Worm (Caenorhabditis elegans): ENCODE data around the gene F48E8.2.

F48E8.2 gene

DNA sequence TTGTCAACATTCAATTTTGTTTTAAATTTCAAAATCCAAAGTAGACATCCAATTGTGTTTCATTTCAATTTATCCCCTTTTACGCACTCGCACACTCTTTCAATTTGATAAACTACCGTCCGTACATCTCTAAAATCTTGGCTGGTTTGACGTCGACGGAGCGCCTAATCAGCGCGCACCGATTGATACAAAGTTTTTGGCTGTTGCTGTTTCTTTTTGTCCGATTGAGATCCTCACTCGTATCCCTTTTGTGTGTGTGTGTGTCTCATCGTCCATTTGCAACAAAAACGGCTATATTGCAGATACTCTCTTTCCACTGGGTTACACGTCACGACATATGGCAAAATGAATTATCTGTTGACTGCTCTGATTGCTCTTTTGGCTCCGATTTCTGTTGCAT lies 10.0 kb downstream of the F48E8.2 start, which contains the start of gene lon-1:
lon-1 (plus strand) TSS at position 301 of the 400 bp plus-strand sequence.
- TF ChIP-seq C38D4.7 (GFP tag; optimal IDR thresholded peaks at IDR 0.05) (no peak), elt-2 (tag; optimal IDR thresholded peaks at IDR 0.05) (no peak), hlh-15 (tag; optimal IDR thresholded peaks at IDR 0.05) (no peak), tbx-2 (tag; optimal IDR thresholded peaks at IDR 0.05) (no peak), ets-4 (tag; optimal IDR thresholded peaks at IDR 0.05) (no peak), sdc-2 (tag; optimal IDR thresholded peaks at IDR 0.05) (no peak), ceh-18 (tag; optimal IDR thresholded peaks at IDR 0.05) (no peak), npax-4 (tag; optimal IDR thresholded peaks at IDR 0.05) (no peak), syd-9 (tag; optimal IDR thresholded peaks at IDR 0.05) (no peak), ttx-3 (tag; optimal IDR thresholded peaks at IDR 0.05) (no peak), T23F11.4 (GFP tag; optimal IDR thresholded peaks at IDR 0.05) (no peak), ceh-34 (tag; optimal IDR thresholded peaks at IDR 0.05) (no peak)

DNA sequence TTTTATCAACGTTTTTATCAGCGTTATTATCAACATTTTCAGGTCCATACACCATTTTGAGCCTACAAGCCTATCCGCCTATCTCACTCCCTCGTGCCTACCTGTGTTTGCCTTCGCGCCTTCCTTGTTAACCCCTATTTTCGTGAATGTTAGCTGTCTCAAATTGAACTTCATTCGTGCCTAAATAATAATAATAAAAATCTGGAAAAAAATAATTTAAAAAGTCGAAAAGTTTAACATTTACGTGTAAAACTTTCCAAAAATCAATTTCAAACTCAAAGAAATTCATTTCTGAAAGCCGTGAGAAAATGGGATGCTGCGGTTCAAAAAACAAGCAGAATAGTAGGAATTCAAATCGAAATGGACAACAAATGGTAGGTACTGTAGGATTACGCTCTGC lies 13.8 kb downstream of the F48E8.2 start, which contains the start of gene R02F2.10:
R02F2.10 (plus strand) TSS at position 301 of the 400 bp plus-strand sequence.
- TF ChIP-seq gmeb-2 (tag; optimal IDR thresholded peaks at IDR 0.05) (no peak), dve-1 (tag; optimal IDR thresholded peaks at IDR 0.05) (no peak), ets-4 (tag; optimal IDR thresholded peaks at IDR 0.05) (no peak), pha-2 (tag; optimal IDR thresholded peaks at IDR 0.05) (no peak), ceh-31 (tag; optimal IDR thresholded peaks at IDR 0.05) (no peak), pag-3 (tag; optimal IDR thresholded peaks at IDR 0.05; ENCODE audit: borderline replicate concordance) (no peak), eyg-1 (tag; optimal IDR thresholded peaks at IDR 0.05) (no peak), ref-2 (tag; optimal IDR thresholded peaks at IDR 0.05) (no peak), hlh-8 (tag; optimal IDR thresholded peaks at IDR 0.05) (no peak), hlh-6 (tag; optimal IDR thresholded peaks at IDR 0.05) (no peak), ceh-2 (tag; optimal IDR thresholded peaks at IDR 0.05) (no peak), sox-4 (tag; optimal IDR thresholded peaks at IDR 0.05) (no peak), elt-2 (tag; optimal IDR thresholded peaks at IDR 0.05) (no peak), pqm-1 (tag; optimal IDR thresholded peaks at IDR 0.05) (no peak)

DNA sequence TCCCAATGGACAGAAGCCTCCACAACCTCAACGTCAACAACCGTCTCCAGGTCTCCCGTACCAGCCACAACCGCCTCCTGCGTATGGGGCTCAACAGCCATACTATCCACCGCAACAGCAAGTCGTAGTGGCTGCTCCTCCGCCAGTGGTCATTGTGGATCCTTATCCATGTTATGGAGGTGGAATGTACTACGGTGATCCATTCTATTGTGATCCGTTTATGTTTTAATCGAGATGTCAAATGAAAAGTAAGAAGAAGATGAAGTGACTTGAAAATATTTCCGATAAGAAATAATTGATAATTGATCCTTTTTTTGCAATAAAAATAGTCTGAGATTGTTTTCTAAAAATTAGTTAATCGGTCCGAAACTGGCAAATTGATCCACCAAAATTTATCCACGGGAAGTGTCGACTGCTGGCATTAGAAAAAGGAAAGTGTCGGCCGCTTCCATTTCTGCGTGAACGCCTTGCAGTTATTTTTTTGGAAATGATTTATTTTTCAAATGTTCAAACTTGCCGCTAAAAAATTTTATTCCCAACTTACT lies 14.7 kb downstream of the F48E8.2 start, which contains the start of the genes R02F2.6 and R02F2.5:
R02F2.6 (minus strand) TSS at position 101 of the 545 bp plus-strand sequence.
R02F2.5 (plus strand) TSS at position 495 of the 545 bp plus-strand sequence.
- TF ChIP-seq eyg-1 (tag; optimal IDR thresholded peaks at IDR 0.05) (no peak), unc-42 (tag; optimal IDR thresholded peaks at IDR 0.05) (no peak), ceh-48 (tag; optimal IDR thresholded peaks at IDR 0.05) (no peak), C38D4.7 (GFP tag; optimal IDR thresholded peaks at IDR 0.05) (no peak), ceh-19 (GFP tag; optimal IDR thresholded peaks at IDR 0.05) (no peak), unc-55 (GFP tag; optimal IDR thresholded peaks at IDR 0.05) (no peak), elt-4 (tag; optimal IDR thresholded peaks at IDR 0.05) (no peak), dmd-4 (tag; optimal IDR thresholded peaks at IDR 0.05; ENCODE audit: borderline replicate concordance) (no peak), odd-2 (tag; optimal IDR thresholded peaks at IDR 0.05) (no peak), unc-86 (tag; optimal IDR thresholded peaks at IDR 0.05) (no peak), nfya-1 (tag; optimal IDR thresholded peaks at IDR 0.05) (no peak), sox-4 (tag; optimal IDR thresholded peaks at IDR 0.05) (no peak), ref-2 (tag; optimal IDR thresholded peaks at IDR 0.05) (no peak), ceh-2 (tag; optimal IDR thresholded peaks at IDR 0.05) (no peak), lim-6 (tag; optimal IDR thresholded peaks at IDR 0.05) (no peak)

DNA sequence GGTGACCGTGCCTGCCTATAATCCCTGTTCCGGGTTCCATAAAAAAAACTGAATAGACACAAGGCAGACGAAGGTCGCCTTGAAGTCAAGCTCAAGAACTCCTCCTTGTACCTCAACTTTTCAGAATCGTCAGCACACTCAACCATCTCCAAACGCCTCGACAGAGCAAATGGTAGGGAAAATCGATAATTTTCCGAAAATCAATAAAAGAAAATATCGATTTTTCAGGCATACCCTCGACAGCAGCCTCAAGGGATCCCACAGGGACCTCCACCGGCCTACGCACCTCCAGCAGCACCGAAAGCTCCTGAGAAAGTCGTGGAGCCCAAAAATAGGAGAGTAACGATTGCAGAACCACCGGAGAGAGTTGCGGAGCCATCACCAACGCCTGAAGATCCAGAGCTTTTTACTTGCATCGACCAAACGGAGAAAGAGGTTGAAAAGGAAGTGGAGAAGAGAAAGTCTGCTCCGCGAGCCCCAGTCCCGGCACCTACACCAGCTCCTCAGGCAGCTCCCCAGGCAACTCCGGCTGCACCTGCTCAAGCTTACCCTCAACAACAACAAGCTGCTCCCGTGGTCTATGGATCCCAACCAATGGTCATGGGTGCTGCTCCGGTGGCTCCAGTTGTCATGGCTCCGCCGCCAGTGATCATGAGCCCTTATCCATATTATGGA lies 15.5 kb downstream of the F48E8.2 start:
- TF ChIP-seq ceh-6 (GFP tag; optimal IDR thresholded peaks at IDR 0.05) (no peak), T23F11.4 (GFP tag; optimal IDR thresholded peaks at IDR 0.05) (no peak), npax-4 (tag; optimal IDR thresholded peaks at IDR 0.05) (no peak), dve-1 (tag; optimal IDR thresholded peaks at IDR 0.05) (no peak), che-1 (tag; optimal IDR thresholded peaks at IDR 0.05) (no peak), rnt-1 (tag; optimal IDR thresholded peaks at IDR 0.05) (no peak), ceh-31 (tag; optimal IDR thresholded peaks at IDR 0.05) (no peak), unc-55 (GFP tag; optimal IDR thresholded peaks at IDR 0.05) (no peak), fax-1 (tag; optimal IDR thresholded peaks at IDR 0.05) (no peak), K02D7.2 (tag; optimal IDR thresholded peaks at IDR 0.05) (no peak), ttx-3 (tag; optimal IDR thresholded peaks at IDR 0.05) (no peak), F13H6.1 (tag; optimal IDR thresholded peaks at IDR 0.05) (no peak), sox-4 (tag; optimal IDR thresholded peaks at IDR 0.05) (no peak), tbx-2 (tag; optimal IDR thresholded peaks at IDR 0.05) (no peak)
